Fruit fly (Drosophila melanogaster) whole organism, embryonic: ENCODE results near the gene tinc.
A peak's percentile ranks its signal among the peaks of the same experiment; 100 is the strongest.

ENCODE experiments used
- B-H2 ChIP-seq: fragments of 200-800 bp; sonication (Bioruptor generic); optimal IDR thresholded peaks from 2 replicates; lab custom pipeline; 2018; ENCODE audit warnings: missing biosample characterization, mild to moderate bottlenecking, missing genetic modification characterization
- CG10209 ChIP-seq: fragments of 200-800 bp; sonication (Bioruptor generic); optimal IDR thresholded peaks from 3 replicates; lab custom pipeline; 2017; ENCODE audit warnings: missing biosample characterization, mild to moderate bottlenecking, missing genetic modification characterization, missing genetic modification reagents
- CG10959 ChIP-seq: fragments of 200-800 bp; sonication (Bioruptor generic); IDR thresholded peaks from 2 replicates; pipeline ENCODE4 v1.3.6; 2022; ENCODE audit warnings: missing biosample characterization, missing genetic modification characterization
- CG13296 ChIP-seq: fragments of 200-800 bp; sonication (Bioruptor generic); optimal IDR thresholded peaks from 3 replicates; lab custom pipeline; 2018; ENCODE audit warnings: missing biosample characterization, mild to moderate bottlenecking, missing genetic modification characterization
- CG14667 ChIP-seq: fragments of 200-800 bp; sonication (Bioruptor generic); IDR thresholded peaks from 2 replicates; pipeline ENCODE4 v1.3.6; 2022; ENCODE audit warnings: missing biosample characterization, missing genetic modification characterization
- CG15696 ChIP-seq: fragments of 200-800 bp; sonication (Bioruptor generic); optimal IDR thresholded peaks from 2 replicates; lab custom pipeline; 2019; ENCODE audit warnings: missing biosample characterization, mild to moderate bottlenecking, missing genetic modification characterization, moderate library complexity
- CG16815 ChIP-seq: fragments of 200-800 bp; sonication (Bioruptor generic); optimal IDR thresholded peaks from 3 replicates; lab custom pipeline; 2017; ENCODE audit warnings: missing biosample characterization, mild to moderate bottlenecking, missing genetic modification characterization
- CG1792 ChIP-seq: fragments of 200-800 bp; sonication (Bioruptor generic); optimal IDR thresholded peaks from 2 replicates; lab custom pipeline; 2016; ENCODE audit warnings: missing biosample characterization, missing genetic modification characterization
- CG18764 ChIP-seq: fragments of 200-800 bp; sonication (Bioruptor generic); optimal IDR thresholded peaks from 3 replicates; lab custom pipeline; 2016; ENCODE audit warnings: missing biosample characterization, missing genetic modification characterization
- CG3163 ChIP-seq: fragments of 200-800 bp; sonication (Bioruptor generic); optimal IDR thresholded peaks from 3 replicates; lab custom pipeline; 2016; ENCODE audit warnings: missing biosample characterization, missing genetic modification characterization
- CG32772 ChIP-seq: fragments of 200-800 bp; sonication (Bioruptor generic); IDR thresholded peaks from 2 replicates; pipeline ENCODE4 v1.3.6; 2022; ENCODE audit warnings: missing biosample characterization, missing genetic modification characterization
- CG3407 ChIP-seq: fragments of 200-800 bp; sonication (Bioruptor generic); optimal IDR thresholded peaks from 2 replicates; lab custom pipeline; 2018; ENCODE audit warnings: missing biosample characterization, mild to moderate bottlenecking, missing genetic modification characterization
- CG34422 ChIP-seq: fragments of 200-800 bp; sonication (Bioruptor generic); IDR thresholded peaks from 3 replicates; pipeline ENCODE4 v1.3.6; 2022; ENCODE audit warnings: missing biosample characterization, missing genetic modification characterization
- CG42726 ChIP-seq: fragments of 200-800 bp; sonication (Bioruptor generic); IDR thresholded peaks from 2 replicates; pipeline ENCODE4 v1.3.6; 2022; ENCODE audit warnings: missing biosample characterization, missing genetic modification characterization; ENCODE audit not compliant: partially characterized antibody
- CG4424 ChIP-seq: fragments of 200-800 bp; sonication (Bioruptor generic); optimal IDR thresholded peaks from 3 replicates; lab custom pipeline; 2016; ENCODE audit warnings: missing biosample characterization, missing genetic modification characterization
- CG4730 ChIP-seq: fragments of 200-800 bp; sonication (Bioruptor generic); IDR thresholded peaks from 2 replicates; pipeline ENCODE4 v1.3.6; 2022; ENCODE audit warnings: missing biosample characterization, missing genetic modification characterization
- CG6254 ChIP-seq: fragments of 200-800 bp; sonication (Bioruptor generic); optimal IDR thresholded peaks from 3 replicates; lab custom pipeline; 2017; ENCODE audit warnings: mild to moderate bottlenecking, missing biosample characterization, missing genetic modification reagents, missing genetic modification characterization
- CG6654 ChIP-seq: fragments of 200-800 bp; sonication (Bioruptor generic); optimal IDR thresholded peaks from 2 replicates; lab custom pipeline; 2017; ENCODE audit warnings: missing biosample characterization, mild to moderate bottlenecking, missing genetic modification characterization
- CG7745 ChIP-seq: fragments of 200-800 bp; sonication (Bioruptor generic); optimal IDR thresholded peaks from 2 replicates; lab custom pipeline; 2018; ENCODE audit warnings: missing biosample characterization, mild to moderate bottlenecking, missing genetic modification characterization, moderate library complexity
- CG9215 ChIP-seq: fragments of 200-800 bp; sonication (Bioruptor generic); IDR thresholded peaks from 2 replicates; pipeline ENCODE4 v1.3.6; 2022; ENCODE audit warnings: missing biosample characterization, missing genetic modification characterization
- CTCF ChIP-seq: fragments of 200-800 bp; sonication (Bioruptor generic); optimal IDR thresholded peaks from 2 replicates; lab custom pipeline; 2017; ENCODE audit warnings: missing biosample characterization, mild to moderate bottlenecking, missing genetic modification characterization, moderate library complexity
- CrebB ChIP-seq: fragments of 200-800 bp; sonication (Bioruptor generic); optimal IDR thresholded peaks from 3 replicates; lab custom pipeline; 2018; ENCODE audit warnings: missing biosample characterization, mild to moderate bottlenecking, missing genetic modification characterization
- H2.0 ChIP-seq: fragments of 200-800 bp; sonication (Bioruptor generic); IDR thresholded peaks from 2 replicates; pipeline ENCODE4 v1.3.6; 2022; ENCODE audit warnings: missing biosample characterization, missing genetic modification characterization
- Mad ChIP-seq: fragments of 200-800 bp; sonication (Bioruptor generic); optimal IDR thresholded peaks from 2 replicates; lab custom pipeline; 2016; ENCODE audit warnings: missing biosample characterization, missing genetic modification characterization
- NK7.1 ChIP-seq: fragments of 200-800 bp; sonication (Bioruptor generic); optimal IDR thresholded peaks from 3 replicates; lab custom pipeline; 2016; ENCODE audit warnings: missing biosample characterization, missing genetic modification characterization
- NfI ChIP-seq: fragments of 200-800 bp; sonication (Bioruptor generic); optimal IDR thresholded peaks from 3 replicates; lab custom pipeline; 2018; ENCODE audit warnings: missing biosample characterization, mild to moderate bottlenecking, missing genetic modification characterization, moderate library complexity
- Pdp1 ChIP-seq, 2 experiments: fragments of 200-800 bp; sonication (Bioruptor generic); optimal IDR thresholded peaks; 3 replicates each; lab custom pipeline; 2016; ENCODE audit warnings: missing biosample characterization in 2 of 2, missing genetic modification characterization in 2 of 2, mild to moderate bottlenecking in 1 of 2, moderate library complexity in 1 of 2
- Sox100B ChIP-seq: fragments of 200-800 bp; sonication (Bioruptor generic); optimal IDR thresholded peaks from 3 replicates; lab custom pipeline; 2018; ENCODE audit warnings: missing biosample characterization, mild to moderate bottlenecking, missing genetic modification characterization
- Sox102F ChIP-seq: fragments of 200-800 bp; sonication (Bioruptor generic); optimal IDR thresholded peaks from 2 replicates; lab custom pipeline; 2018; ENCODE audit warnings: missing biosample characterization, mild to moderate bottlenecking, missing genetic modification characterization, moderate library complexity
- Spps ChIP-seq: fragments of 200-800 bp; sonication (Bioruptor generic); optimal IDR thresholded peaks from 2 replicates; lab custom pipeline; 2018; ENCODE audit warnings: missing biosample characterization, mild to moderate bottlenecking, missing genetic modification characterization
- TFAM ChIP-seq: fragments of 200-800 bp; sonication (Bioruptor generic); optimal IDR thresholded peaks from 2 replicates; lab custom pipeline; 2017; ENCODE audit warnings: missing biosample characterization, missing genetic modification characterization, inconsistent platforms
- caup ChIP-seq: fragments of 200-800 bp; sonication (Bioruptor generic); optimal IDR thresholded peaks from 3 replicates; lab custom pipeline; 2017; ENCODE audit warnings: missing biosample characterization, mild to moderate bottlenecking, missing genetic modification characterization, moderate library complexity; ENCODE audit not compliant: severe bottlenecking
- chn ChIP-seq: fragments of 200-800 bp; sonication (Bioruptor generic); optimal IDR thresholded peaks from 2 replicates; lab custom pipeline; 2016; ENCODE audit warnings: missing biosample characterization, missing genetic modification characterization
- danr ChIP-seq: fragments of 200-800 bp; sonication (Bioruptor generic); IDR thresholded peaks from 2 replicates; pipeline ENCODE4 v1.3.6; 2022; ENCODE audit warnings: missing biosample characterization, missing genetic modification characterization
- disco-r ChIP-seq: fragments of 200-800 bp; sonication (Bioruptor generic); optimal IDR thresholded peaks from 2 replicates; lab custom pipeline; 2016; ENCODE audit warnings: missing biosample characterization, missing genetic modification characterization
- fd102C ChIP-seq: fragments of 200-800 bp; sonication (Bioruptor generic); optimal IDR thresholded peaks from 2 replicates; lab custom pipeline; 2018; ENCODE audit warnings: missing biosample characterization, mild to moderate bottlenecking, missing genetic modification characterization, moderate library complexity
- grn ChIP-seq: fragments of 200-800 bp; sonication (Bioruptor generic); optimal IDR thresholded peaks from 3 replicates; lab custom pipeline; 2017; ENCODE audit warnings: missing biosample characterization, missing genetic modification characterization
- h ChIP-seq: fragments of >200 bp; optimal IDR thresholded peaks from 2 replicates; lab custom pipeline; 2017
- lmd ChIP-seq: fragments of 200-800 bp; sonication (Bioruptor generic); IDR thresholded peaks from 2 replicates; pipeline ENCODE4 v1.3.6; 2022; ENCODE audit warnings: missing biosample characterization, missing genetic modification characterization
- luna ChIP-seq: fragments of 200-800 bp; sonication (Bioruptor generic); optimal IDR thresholded peaks from 2 replicates; lab custom pipeline; 2016; ENCODE audit warnings: missing biosample characterization, missing genetic modification characterization
- mam ChIP-seq: fragments of 200-800 bp; sonication (Bioruptor generic); optimal IDR thresholded peaks from 3 replicates; lab custom pipeline; 2016; ENCODE audit warnings: missing biosample characterization, missing genetic modification characterization
- nau ChIP-seq: fragments of 200-800 bp; sonication (Bioruptor generic); optimal IDR thresholded peaks from 3 replicates; lab custom pipeline; 2017; ENCODE audit warnings: missing biosample characterization, mild to moderate bottlenecking, missing genetic modification characterization, missing genetic modification reagents
- onecut ChIP-seq: fragments of 200-800 bp; sonication (Bioruptor generic); IDR thresholded peaks from 2 replicates; pipeline ENCODE4 v1.3.6; 2022; ENCODE audit warnings: missing biosample characterization, missing genetic modification characterization
- row ChIP-seq: fragments of 200-800 bp; sonication (Bioruptor generic); IDR thresholded peaks from 3 replicates; pipeline ENCODE4 v1.3.6; 2022; ENCODE audit warnings: missing biosample characterization, missing genetic modification characterization
- sd ChIP-seq: fragments of 200-800 bp; sonication (Bioruptor generic); optimal IDR thresholded peaks from 3 replicates; lab custom pipeline; 2018; ENCODE audit warnings: missing biosample characterization, mild to moderate bottlenecking, missing genetic modification characterization, moderate library complexity
- stwl ChIP-seq: fragments of 200-800 bp; sonication (Bioruptor generic); optimal IDR thresholded peaks from 3 replicates; lab custom pipeline; 2018; ENCODE audit warnings: missing biosample characterization, mild to moderate bottlenecking, missing genetic modification characterization, moderate library complexity
- tgo ChIP-seq: fragments of 200-800 bp; sonication (Bioruptor generic); IDR thresholded peaks from 3 replicates; pipeline ENCODE4 v1.3.6; 2022; ENCODE audit warnings: missing biosample characterization, missing genetic modification characterization
- tin ChIP-seq: fragments of 200-800 bp; sonication (Bioruptor generic); optimal IDR thresholded peaks from 3 replicates; lab custom pipeline; 2016; ENCODE audit warnings: missing biosample characterization, missing genetic modification characterization
- vvl ChIP-seq: fragments of 200-800 bp; sonication (Bioruptor generic); IDR thresholded peaks from 2 replicates; pipeline ENCODE4 v1.3.6; 2022; ENCODE audit warnings: missing biosample characterization, missing genetic modification characterization
- zf30C ChIP-seq: fragments of 200-800 bp; sonication (Bioruptor generic); optimal IDR thresholded peaks from 3 replicates; lab custom pipeline; 2018; ENCODE audit warnings: missing biosample characterization, mild to moderate bottlenecking, missing genetic modification characterization

The tinc gene

DNA sequence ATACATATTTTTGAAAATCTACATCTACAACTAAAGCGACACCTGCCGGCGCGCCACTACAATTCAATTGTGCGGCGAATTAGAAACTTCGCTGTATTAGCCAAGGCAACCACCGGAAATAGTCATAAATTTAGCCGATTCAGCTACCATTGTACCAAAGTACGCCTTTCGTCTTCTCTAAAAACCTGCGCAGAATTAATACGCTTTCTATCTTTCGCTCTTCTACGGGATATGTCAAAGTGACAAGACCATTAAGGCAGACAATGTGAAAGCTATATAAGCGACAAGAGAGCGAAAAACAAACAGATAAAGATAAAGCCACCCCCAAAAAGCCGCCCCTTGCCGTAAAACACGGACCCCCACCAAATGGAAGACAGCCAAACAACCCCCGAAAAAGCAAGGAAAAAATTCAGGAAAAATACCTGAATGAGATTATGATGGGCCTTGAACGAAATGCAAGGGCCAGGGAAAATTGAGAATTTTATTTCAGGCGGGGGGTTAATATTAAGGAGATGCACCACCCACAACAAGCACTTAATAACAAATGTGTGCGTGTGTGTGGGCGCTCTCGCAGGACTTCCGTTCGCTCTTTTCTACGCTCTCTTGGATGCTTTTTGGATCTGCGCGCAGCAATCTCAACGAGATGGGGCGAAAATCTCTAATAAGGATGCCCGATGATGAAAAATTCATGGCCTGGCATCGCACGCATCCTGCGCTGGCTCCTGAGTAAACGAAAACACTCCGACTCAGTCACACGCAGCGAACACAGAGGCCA lies 108.0 kb downstream of the tinc start, which contains the start of gene cpo (continued):
- peak; percentile 76 for TF ChIP-seq CG32772 (GFP tag; lab: Robert Waterston, UW)
- peak; percentile 90 for TF ChIP-seq CG3407 (GFP tag; lab: Kevin White, UChicago)
- peak; percentile 71 for TF ChIP-seq CG3163 (GFP tag; lab: Kevin White, UChicago)
- peak; percentile 80 for TF ChIP-seq CG6254 (GFP tag; lab: Kevin White, UChicago)
- TF ChIP-seq CG10209 (GFP tag; lab: Kevin White, UChicago), result peak; percentile 92
- peak; percentile 98 for TF ChIP-seq NfI (GFP tag; lab: Kevin White, UChicago)
- peak; percentile 78 for TF ChIP-seq fd102C (GFP tag; lab: Kevin White, UChicago)
- TF ChIP-seq CG13296 (GFP tag; lab: Kevin White, UChicago), result peak; percentile 91
- peak; percentile 81 for TF ChIP-seq lmd (GFP tag; lab: Robert Waterston, UW)
- TF ChIP-seq CG4424 (GFP tag; lab: Kevin White, UChicago), result peak; percentile 85
- peak; percentile 74 for TF ChIP-seq chn (GFP tag; lab: Kevin White, UChicago)
- TF ChIP-seq Spps (tag; lab: Kevin White, UChicago), result peak; percentile 69
- TF ChIP-seq mam (GFP tag; lab: Kevin White, UChicago), result peak; percentile 45
- TF ChIP-seq CTCF, result peak; percentile 93
- peak; percentile 63 for TF ChIP-seq CG10959
- TF ChIP-seq h, result no peak
- TF ChIP-seq Sox100B (GFP tag; lab: Kevin White, UChicago), result peak; percentile 83
- TF ChIP-seq disco-r (GFP tag; lab: Kevin White, UChicago), result peak; percentile 73
- peak; percentile 93 for TF ChIP-seq onecut (GFP tag; lab: Robert Waterston, UW)
- peak; percentile 76 for TF ChIP-seq CG18764 (GFP tag; lab: Kevin White, UChicago)
- peak; percentile 82 for TF ChIP-seq tgo (GFP tag; lab: Robert Waterston, UW)
- TF ChIP-seq CG14667 (GFP tag; lab: Robert Waterston, UW), result peak; percentile 65; the same call in 1 of the 2 replicates
- TF ChIP-seq Pdp1 (GFP tag; optimal IDR thresholded peaks at IDR 0.05; lab: Kevin White, UChicago), result peak; percentile 57 to 60
- TF ChIP-seq danr (GFP tag; lab: Robert Waterston, UW), result 0 out of 2 replicates have a peak, but pooled peaks have one; percentile 36
- TF ChIP-seq CG42726 (GFP tag; lab: Robert Waterston, UW), result no peak
- TF ChIP-seq B-H2, result peak; percentile 93
- peak; percentile 98 for TF ChIP-seq caup (GFP tag; lab: Kevin White, UChicago)
- peak; percentile 96 for TF ChIP-seq vvl (GFP tag; lab: Robert Waterston, UW)
- peak; percentile 73 for TF ChIP-seq CG16815 (GFP tag; lab: Kevin White, UChicago)
- TF ChIP-seq zf30C (GFP tag; lab: Kevin White, UChicago), result peak; percentile 42
- TF ChIP-seq row (GFP tag; lab: Robert Waterston, UW), result 0 out of 3 replicates have a peak, but pooled peaks have one; percentile 46
- no peak for TF ChIP-seq sd
- TF ChIP-seq luna (GFP tag; lab: Kevin White, UChicago), result peak; percentile 50
- peak; percentile 87 for TF ChIP-seq H2.0 (GFP tag; lab: Robert Waterston, UW)
- TF ChIP-seq NK7.1 (GFP tag; lab: Kevin White, UChicago), result peak; percentile 85
- peak; percentile 65 for TF ChIP-seq CG4730
- TF ChIP-seq grn (GFP tag; lab: Kevin White, UChicago), result peak; percentile 33
- TF ChIP-seq CG7745 (tag; lab: Kevin White, UChicago), result no peak
- peak; percentile 71 for TF ChIP-seq Sox102F (GFP tag; lab: Kevin White, UChicago)
- TF ChIP-seq CrebB (tag; lab: Kevin White, UChicago), result peak; percentile 89
- TF ChIP-seq Mad (GFP tag; lab: Kevin White, UChicago), result peak; percentile 89
- peak; percentile 84 for TF ChIP-seq CG34422 (GFP tag; lab: Robert Waterston, UW)
- TF ChIP-seq tin (GFP tag; lab: Kevin White, UChicago), result peak; percentile 72
- peak; percentile 77 for TF ChIP-seq CG1792 (GFP tag; lab: Kevin White, UChicago)
- TF ChIP-seq CG15696 (tag; lab: Kevin White, UChicago), result peak; percentile 37
- TF ChIP-seq stwl (tag; lab: Kevin White, UChicago), result peak; percentile 97
- TF ChIP-seq CG9215 (GFP tag; lab: Robert Waterston, UW), result 0 out of 2 replicates have a peak, but pooled peaks have one; percentile 24
- peak; percentile 57 for TF ChIP-seq TFAM (GFP tag; lab: Kevin White, UChicago)
- TF ChIP-seq nau, result peak; percentile 89
- peak; percentile 87 for TF ChIP-seq CG6654 (GFP tag; lab: Kevin White, UChicago)
